In the genomic region with DNA sequence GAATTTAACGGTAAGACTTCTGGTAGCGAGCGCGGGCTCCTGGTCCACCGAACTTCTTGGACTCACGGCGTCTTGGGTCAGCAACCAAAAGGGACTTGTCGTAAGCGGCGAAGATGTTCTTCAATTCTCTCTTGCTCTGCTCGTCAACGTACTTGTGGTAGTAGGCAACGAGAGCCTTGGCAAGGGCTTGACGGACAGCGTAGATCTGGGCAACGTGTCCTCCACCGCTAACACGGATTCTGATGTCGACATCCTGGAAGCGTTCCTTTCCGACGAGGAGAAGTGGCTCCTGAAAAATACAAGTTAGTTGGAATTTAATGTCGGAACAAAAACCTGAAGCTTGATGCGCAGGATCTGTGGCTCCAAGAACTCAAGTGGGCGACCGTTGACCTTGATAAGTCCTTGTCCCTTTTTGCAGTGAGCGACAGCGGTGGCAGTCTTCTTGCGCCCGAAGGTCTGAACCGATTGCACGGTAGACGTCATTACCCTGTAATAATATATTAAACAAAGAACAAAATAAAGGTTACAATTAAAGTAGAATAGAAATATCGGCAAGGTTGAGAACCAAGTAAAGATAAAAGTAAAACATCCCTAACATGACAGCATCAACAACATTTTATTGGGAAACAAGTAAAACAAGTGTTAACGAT, we compare ENCODE assay signal across 4 worm cellular contexts.
TF ChIP-seq lines count a peak whose summit lies in the region.

A gene (minus strand): TSS at position 487 of the 650 bp plus-strand sequence.

TF ChIP-seq in whole organism, L4 larva, 104 proteins besides CTCF, POLR2A, EP300 and RAD21 (continues in another document):
- TF ChIP-seq jun-1 (tag; optimal IDR thresholded peaks at IDR 0.05; lab: Kevin White, UChicago) (no peak), pha-4 (GFP tag; IDR thresholded peaks at IDR 0.05; lab: Robert Waterston, UW) (peak; percentile 64; the same call in 1 of the 2 replicates), pha-4 (tag; optimal IDR thresholded peaks at IDR 0.05; lab: Kevin White, UChicago) (no peak), lin-29 (GFP tag; IDR thresholded peaks at IDR 0.05; lab: Robert Waterston, UW) (no peak), ztf-11 (tag; optimal IDR thresholded peaks at IDR 0.05; lab: Kevin White, UChicago) (no peak), set-16 (GFP tag; IDR thresholded peaks at IDR 0.05; lab: Robert Waterston, UW) (peak; percentile 40; the same call in 1 of the 2 replicates), madf-5 (GFP tag; IDR thresholded peaks at IDR 0.05; lab: Robert Waterston, UW) (0 out of 4 replicates have a peak, but pooled peaks of 1 of the 2 experiments have one; percentile 38), F37D6.2 (tag; optimal IDR thresholded peaks at IDR 0.05; lab: Kevin White, UChicago) (no peak), T20F7.1 (GFP tag; optimal IDR thresholded peaks at IDR 0.05; lab: Kevin White, UChicago) (no peak), Y48G9A.11 (GFP tag; IDR thresholded peaks at IDR 0.05; lab: Robert Waterston, UW) (peak; percentile 58), cey-2 (tag; optimal IDR thresholded peaks at IDR 0.05; lab: Kevin White, UChicago; ENCODE audit: borderline replicate concordance, insufficient read depth) (no peak), ctbp-1 (GFP tag; IDR thresholded peaks at IDR 0.05; lab: Robert Waterston, UW) (peak; percentile 65; the same call in 1 of the 2 replicates), daf-19 (GFP tag; conservative IDR thresholded peaks at IDR 0.05; lab: Robert Waterston, UW) (peak; percentile 54; the same call in 1 of the 2 replicates), lin-13 (GFP tag; optimal IDR thresholded peaks at IDR 0.05; lab: Kevin White, UChicago) (peak; percentile 38), F49E8.2 (tag; optimal IDR thresholded peaks at IDR 0.05; lab: Kevin White, UChicago; ENCODE audit: borderline replicate concordance) (peak; percentile 68), hmg-1.1 (GFP tag; IDR thresholded peaks at IDR 0.05; lab: Robert Waterston, UW) (no peak), daf-8 (GFP tag; IDR thresholded peaks at IDR 0.05; lab: Robert Waterston, UW) (no peak), gei-8 (GFP tag; optimal IDR thresholded peaks at IDR 0.05; lab: Kevin White, UChicago) (no peak), ceh-82 (tag; optimal IDR thresholded peaks at IDR 0.05; lab: Kevin White, UChicago) (no peak)

TF ChIP-seq in whole organism, early embryonic, 17 proteins besides CTCF, POLR2A, EP300 and RAD21:
- TF ChIP-seq scrt-1 (GFP tag; IDR thresholded peaks at IDR 0.05; lab: Robert Waterston, UW) (no peak), hmbx-1 (tag; optimal IDR thresholded peaks at IDR 0.05; lab: Kevin White, UChicago) (no peak), ama-1 (optimal IDR thresholded peaks at IDR 0.05; lab: Kevin White, UChicago) (peak; percentile 33)

TF ChIP-seq in whole organism, midembryonic, 9 proteins besides CTCF, POLR2A, EP300 and RAD21:
- TF ChIP-seq flt-1 (GFP tag; IDR thresholded peaks at IDR 0.05; lab: Robert Waterston, UW) (0 out of 2 replicates have a peak, but pooled peaks have one; percentile 6), cog-1 (tag; optimal IDR thresholded peaks at IDR 0.05; lab: Kevin White, UChicago) (no peak)

TF ChIP-seq in whole organism, young adult, 124 proteins besides CTCF, POLR2A, EP300 and RAD21 (continues in another document):
- no peak for TF ChIP-seq egl-44 (GFP tag; IDR thresholded peaks at IDR 0.05; lab: Robert Waterston, UW)
- TF ChIP-seq nhr-80 (tag; optimal IDR thresholded peaks at IDR 0.05; lab: Kevin White, UChicago): no peak
- peak; percentile 9 for TF ChIP-seq xnd-1 (tag; optimal IDR thresholded peaks at IDR 0.05; lab: Kevin White, UChicago)
- TF ChIP-seq lin-40 (tag; optimal IDR thresholded peaks at IDR 0.05; lab: Kevin White, UChicago): no peak
- TF ChIP-seq hlh-12 (tag; optimal IDR thresholded peaks at IDR 0.05; lab: Kevin White, UChicago): no peak
- TF ChIP-seq zfh-2 (GFP tag; conservative IDR thresholded peaks at IDR 0.05; lab: Robert Waterston, UW): peak; percentile 63; the same call in 1 of the 2 replicates
- TF ChIP-seq ceh-40 (GFP tag; IDR thresholded peaks at IDR 0.05; lab: Robert Waterston, UW): 0 out of 2 replicates have a peak, but pooled peaks have one; percentile 14
- TF ChIP-seq Y56A3A.18 (GFP tag; IDR thresholded peaks at IDR 0.05; lab: Robert Waterston, UW): peak; percentile 67
- peak; percentile 79; the same call in 1 of the 2 replicates for TF ChIP-seq B0336.3 (GFP tag; IDR thresholded peaks at IDR 0.05; lab: Robert Waterston, UW)
- TF ChIP-seq athp-1 (tag; optimal IDR thresholded peaks at IDR 0.05; lab: Kevin White, UChicago): peak; percentile 66
- TF ChIP-seq sptf-2 (GFP tag; optimal IDR thresholded peaks at IDR 0.05; lab: Kevin White, UChicago): no peak
- peak; percentile 79 for TF ChIP-seq T26A5.8 (tag; optimal IDR thresholded peaks at IDR 0.05; lab: Kevin White, UChicago)
- TF ChIP-seq ceh-58 (GFP tag; IDR thresholded peaks at IDR 0.05; lab: Robert Waterston, UW): 0 out of 2 replicates have a peak, but pooled peaks have one; percentile 85
- no peak for TF ChIP-seq attf-5 (GFP tag; optimal IDR thresholded peaks at IDR 0.05; lab: Kevin White, UChicago)
- TF ChIP-seq die-1 (tag; optimal IDR thresholded peaks at IDR 0.05; lab: Kevin White, UChicago): peak; percentile 15
- TF ChIP-seq sea-2 (GFP tag; IDR thresholded peaks at IDR 0.05; lab: Robert Waterston, UW): no peak
- peak; percentile 67 for TF ChIP-seq mcd-1 (GFP tag; IDR thresholded peaks at IDR 0.05; lab: Robert Waterston, UW)
- TF ChIP-seq gei-17 (GFP tag; optimal IDR thresholded peaks at IDR 0.05; lab: Kevin White, UChicago): no peak
- TF ChIP-seq ceh-27 (GFP tag; optimal IDR thresholded peaks at IDR 0.05; lab: Kevin White, UChicago): no peak
- no peak for TF ChIP-seq aptf-2 (GFP tag; conservative IDR thresholded peaks at IDR 0.05; lab: Robert Waterston, UW)
- TF ChIP-seq snpc-1.1 (tag; optimal IDR thresholded peaks at IDR 0.05; lab: Kevin White, UChicago; ENCODE audit: insufficient read depth): peak; percentile 49
- TF ChIP-seq let-607 (tag; optimal IDR thresholded peaks at IDR 0.05; lab: Kevin White, UChicago): no peak
- peak; percentile 62 for TF ChIP-seq atf-7 (tag; optimal IDR thresholded peaks at IDR 0.05; lab: Kevin White, UChicago)
- TF ChIP-seq ekl-4 (GFP tag; IDR thresholded peaks at IDR 0.05; lab: Robert Waterston, UW): peak; percentile 89
- no peak for TF ChIP-seq hmg-20 (GFP tag; IDR thresholded peaks at IDR 0.05; lab: Robert Waterston, UW)
- no peak for TF ChIP-seq mel-28 (tag; optimal IDR thresholded peaks at IDR 0.05; lab: Kevin White, UChicago; ENCODE audit: borderline replicate concordance)
- TF ChIP-seq madf-6 (GFP tag; IDR thresholded peaks at IDR 0.05; lab: Robert Waterston, UW): peak; percentile 80
- TF ChIP-seq pha-4 (tag; optimal IDR thresholded peaks at IDR 0.05; lab: Kevin White, UChicago): no peak
- peak; percentile 89 for TF ChIP-seq fkh-3 (tag; optimal IDR thresholded peaks at IDR 0.05; lab: Kevin White, UChicago)
- no peak for TF ChIP-seq sdz-38 (tag; optimal IDR thresholded peaks at IDR 0.05; lab: Kevin White, UChicago)
- TF ChIP-seq ztf-6 (GFP tag; IDR thresholded peaks at IDR 0.05; lab: Robert Waterston, UW): no peak
- TF ChIP-seq lin-54 (GFP tag; optimal IDR thresholded peaks at IDR 0.05; lab: Kevin White, UChicago): peak; percentile 39
- TF ChIP-seq nfyb-1 (GFP tag; IDR thresholded peaks at IDR 0.05; lab: Robert Waterston, UW): peak; percentile 79
- no peak for TF ChIP-seq snpc-4 (GFP tag; optimal IDR thresholded peaks at IDR 0.05; lab: Kevin White, UChicago)
- peak in 2 of 4 experiments; percentile 27 to 29 for TF ChIP-seq snpc-4 (tag; optimal IDR thresholded peaks at IDR 0.05; lab: Kevin White, UChicago)
- peak; percentile 75; the same call in 1 of the 2 replicates for TF ChIP-seq F39B2.1 (GFP tag; IDR thresholded peaks at IDR 0.05; lab: Robert Waterston, UW)
- no peak for TF ChIP-seq K11D2.4 (GFP tag; IDR thresholded peaks at IDR 0.05; lab: Robert Waterston, UW)
- peak; percentile 35 for TF ChIP-seq F57A8.1 (GFP tag; optimal IDR thresholded peaks at IDR 0.05; lab: Kevin White, UChicago)
- TF ChIP-seq tlf-1 (GFP tag; optimal IDR thresholded peaks at IDR 0.05; lab: Kevin White, UChicago): peak; percentile 61
- TF ChIP-seq hsf-1 (GFP tag; IDR thresholded peaks at IDR 0.05; lab: Robert Waterston, UW): peak; percentile 81
- peak; percentile 80 for TF ChIP-seq rcor-1 (GFP tag; IDR thresholded peaks at IDR 0.05; lab: Robert Waterston, UW)
- TF ChIP-seq attf-6 (GFP tag; IDR thresholded peaks at IDR 0.05; lab: Robert Waterston, UW): peak; percentile 77
- peak; percentile 27; the same call in 1 of the 2 replicates for TF ChIP-seq hmg-1.2 (GFP tag; IDR thresholded peaks at IDR 0.05; lab: Robert Waterston, UW)
- no peak for TF ChIP-seq ztf-25 (GFP tag; IDR thresholded peaks at IDR 0.05; lab: Robert Waterston, UW)
- 0 out of 2 replicates have a peak, but pooled peaks have one; percentile 17 for TF ChIP-seq C17E4.6 (GFP tag; IDR thresholded peaks at IDR 0.05; lab: Robert Waterston, UW)
- TF ChIP-seq dox-1 (GFP tag; IDR thresholded peaks at IDR 0.05; lab: Robert Waterston, UW): peak; percentile 63
- TF ChIP-seq him-1 (tag; optimal IDR thresholded peaks at IDR 0.05; lab: Kevin White, UChicago): no peak
- TF ChIP-seq K12H6.12 (tag; optimal IDR thresholded peaks at IDR 0.05; lab: Kevin White, UChicago): no peak
- TF ChIP-seq nhr-27 (tag; optimal IDR thresholded peaks at IDR 0.05; lab: Kevin White, UChicago): no peak
- TF ChIP-seq madf-3 (GFP tag; IDR thresholded peaks at IDR 0.05; lab: Robert Waterston, UW): peak; percentile 81
- no peak for TF ChIP-seq nfya-1 (tag; optimal IDR thresholded peaks at IDR 0.05; lab: Kevin White, UChicago; ENCODE audit: borderline replicate concordance, insufficient read depth)
- no peak for TF ChIP-seq F33H1.4 (GFP tag; IDR thresholded peaks at IDR 0.05; lab: Robert Waterston, UW)
- peak; percentile 25 for TF ChIP-seq F49E8.2 (tag; optimal IDR thresholded peaks at IDR 0.05; lab: Kevin White, UChicago; ENCODE audit: insufficient read depth)
- TF ChIP-seq aptf-3 (GFP tag; IDR thresholded peaks at IDR 0.05; lab: Robert Waterston, UW): no peak
- TF ChIP-seq dpff-1 (tag; optimal IDR thresholded peaks at IDR 0.05; lab: Kevin White, UChicago): no peak
- TF ChIP-seq madf-8 (GFP tag; conservative IDR thresholded peaks at IDR 0.05; lab: Robert Waterston, UW): no peak
- TF ChIP-seq bed-2 (GFP tag; IDR thresholded peaks at IDR 0.05; lab: Robert Waterston, UW): 0 out of 2 replicates have a peak, but pooled peaks have one; percentile 31
- TF ChIP-seq Y79H2A.3 (GFP tag; conservative IDR thresholded peaks at IDR 0.05; lab: Robert Waterston, UW): no peak
